Fruit fly (Drosophila melanogaster) whole organism, embryonic: ENCODE measurements around the gene Arp8.

ENCODE experiments used
- Awh ChIP-seq: fragments of 200-800 bp; sonication (Bioruptor generic); IDR thresholded peaks from 2 replicates; pipeline ENCODE4, ENCODE4 v1.3.6; 2022; ENCODE audit warnings: missing biosample characterization, missing genetic modification characterization
- CG1024 ChIP-seq: fragments of 200-800 bp; sonication (Bioruptor generic); IDR thresholded peaks from 2 replicates; pipeline ENCODE4 v1.3.6; 2022; ENCODE audit warnings: missing biosample characterization, missing genetic modification characterization
- CG10274 ChIP-seq: fragments of 200-800 bp; sonication (Bioruptor generic); optimal IDR thresholded peaks from 3 replicates; lab custom pipeline; 2017; ENCODE audit warnings: missing biosample characterization, mild to moderate bottlenecking, missing genetic modification characterization
- CG11247 ChIP-seq: fragments of 200-800 bp; sonication (Bioruptor generic); IDR thresholded peaks from 2 replicates; pipeline ENCODE4 v1.3.6; 2022; ENCODE audit warnings: missing biosample characterization, missing genetic modification characterization
- CG11560 ChIP-seq: fragments of 200-800 bp; sonication (Bioruptor generic); IDR thresholded peaks from 3 replicates; pipeline ENCODE4 v1.3.6; 2022; ENCODE audit warnings: missing biosample characterization, missing genetic modification characterization
- CG14667 ChIP-seq: fragments of 200-800 bp; sonication (Bioruptor generic); IDR thresholded peaks from 2 replicates; pipeline ENCODE4 v1.3.6; 2022; ENCODE audit warnings: missing biosample characterization, missing genetic modification characterization
- CG14860 ChIP-seq: fragments of 200-800 bp; sonication (Bioruptor generic); IDR thresholded peaks from 3 replicates; pipeline ENCODE4 v1.3.6; 2022; ENCODE audit warnings: missing biosample characterization, missing genetic modification characterization; ENCODE audit not compliant: partially characterized antibody
- CG14965 ChIP-seq: fragments of 200-800 bp; sonication (Bioruptor generic); optimal IDR thresholded peaks from 2 replicates; lab custom pipeline; 2016; ENCODE audit warnings: missing biosample characterization, missing genetic modification characterization, borderline replicate concordance
- CG17568 ChIP-seq: fragments of 200-800 bp; sonication (Bioruptor generic); optimal IDR thresholded peaks from 2 replicates; lab custom pipeline; 2018; ENCODE audit warnings: missing biosample characterization, mild to moderate bottlenecking, missing genetic modification characterization, moderate library complexity
- CG18764 ChIP-seq: fragments of 200-800 bp; sonication (Bioruptor generic); optimal IDR thresholded peaks from 3 replicates; lab custom pipeline; 2016; ENCODE audit warnings: missing biosample characterization, missing genetic modification characterization
- CG2712 ChIP-seq: fragments of 200-800 bp; optimal IDR thresholded peaks from 3 replicates; lab custom pipeline; 2019; ENCODE audit warnings: missing biosample characterization, mild to moderate bottlenecking, missing genetic modification characterization, moderate library complexity
- CG32772 ChIP-seq: fragments of 200-800 bp; sonication (Bioruptor generic); IDR thresholded peaks from 2 replicates; pipeline ENCODE4 v1.3.6; 2022; ENCODE audit warnings: missing biosample characterization, missing genetic modification characterization
- CG3281 ChIP-seq: fragments of 200-800 bp; sonication (Bioruptor generic); optimal IDR thresholded peaks from 3 replicates; lab custom pipeline; 2017; ENCODE audit warnings: missing biosample characterization, mild to moderate bottlenecking, missing genetic modification characterization
- CG34224 ChIP-seq: fragments of 200-800 bp; sonication (Bioruptor generic); IDR thresholded peaks from 3 replicates; pipeline ENCODE4 v1.3.6; 2022; ENCODE audit warnings: missing biosample characterization, missing genetic modification characterization; ENCODE audit not compliant: partially characterized antibody
- CG4282 ChIP-seq: fragments of 200-800 bp; sonication (Bioruptor generic); optimal IDR thresholded peaks from 2 replicates; lab custom pipeline; 2016; ENCODE audit warnings: missing biosample characterization, missing genetic modification characterization
- CG6254 ChIP-seq: fragments of 200-800 bp; sonication (Bioruptor generic); optimal IDR thresholded peaks from 3 replicates; lab custom pipeline; 2017; ENCODE audit warnings: mild to moderate bottlenecking, missing biosample characterization, missing genetic modification reagents, missing genetic modification characterization
- CG7372 ChIP-seq: fragments of 200-800 bp; sonication (Bioruptor generic); IDR thresholded peaks from 2 replicates; pipeline ENCODE4 v1.3.6; 2022; ENCODE audit warnings: missing biosample characterization, missing genetic modification characterization
- CG8290 ChIP-seq, 3 experiments: fragments of 200-800 bp; sonication (Bioruptor generic); optimal IDR thresholded peaks; 2 replicates each; lab custom pipeline; 2016 to 2019; ENCODE audit warnings: missing biosample characterization in 3 of 3, missing genetic modification characterization in 3 of 3, mild to moderate bottlenecking in 2 of 3, moderate library complexity in 1 of 3
- CG8478 ChIP-seq: fragments of >200 bp; optimal IDR thresholded peaks from 2 replicates; lab custom pipeline; 2018
- D19B ChIP-seq: fragments of 200-800 bp; sonication (Bioruptor generic); optimal IDR thresholded peaks from 2 replicates; lab custom pipeline; 2017; ENCODE audit warnings: missing biosample characterization, mild to moderate bottlenecking, missing genetic modification characterization
- Dip2 ChIP-seq: fragments of 200-800 bp; sonication (Bioruptor generic); IDR thresholded peaks from 2 replicates; pipeline ENCODE4 v1.3.6; 2022; ENCODE audit warnings: missing biosample characterization, missing genetic modification characterization
- Ets65A ChIP-seq: fragments of 200-800 bp; sonication (Bioruptor generic); peaks from one replicate; lab custom pipeline; 2016; ENCODE audit warnings: missing biosample characterization, missing genetic modification characterization
- Fer3 ChIP-seq: fragments of 200-800 bp; sonication (Bioruptor generic); optimal IDR thresholded peaks from 2 replicates; lab custom pipeline; 2018; ENCODE audit warnings: missing biosample characterization, mild to moderate bottlenecking, missing genetic modification characterization, moderate library complexity
- H15 ChIP-seq: fragments of 200-800 bp; sonication (Bioruptor generic); IDR thresholded peaks from 3 replicates; pipeline ENCODE4 v1.3.6; 2022; ENCODE audit warnings: missing biosample characterization, missing genetic modification characterization
- H2.0 ChIP-seq: fragments of 200-800 bp; sonication (Bioruptor generic); IDR thresholded peaks from 2 replicates; pipeline ENCODE4 v1.3.6; 2022; ENCODE audit warnings: missing biosample characterization, missing genetic modification characterization
- Hr3 ChIP-seq: fragments of 200-800 bp; sonication (Bioruptor generic); optimal IDR thresholded peaks from 3 replicates; lab custom pipeline; 2016; ENCODE audit warnings: missing biosample characterization, missing genetic modification characterization
- MBD-R2 ChIP-seq: fragments of 200-800 bp; sonication (Bioruptor generic); IDR thresholded peaks from 2 replicates; pipeline ENCODE4 v1.3.6; 2022; ENCODE audit warnings: missing biosample characterization, missing genetic modification characterization
- Med ChIP-seq: fragments of 200-800 bp; sonication (Bioruptor generic); peaks from one replicate; lab custom pipeline; 2016; ENCODE audit warnings: missing biosample characterization, missing genetic modification characterization, mild to moderate bottlenecking, inconsistent platforms, moderate library complexity
- Myb ChIP-seq: fragments of 200-800 bp; sonication (Bioruptor generic); optimal IDR thresholded peaks from 2 replicates; lab custom pipeline; 2016; ENCODE audit warnings: missing biosample characterization, missing genetic modification characterization
- NC2α ChIP-seq: fragments of 200-800 bp; sonication (Bioruptor generic); optimal IDR thresholded peaks from 2 replicates; lab custom pipeline; 2016; ENCODE audit warnings: missing biosample characterization, missing genetic modification characterization
- Nf-YC ChIP-seq: fragments of 200-800 bp; optimal IDR thresholded peaks from 3 replicates; lab custom pipeline; 2019; ENCODE audit warnings: missing biosample characterization, mild to moderate bottlenecking, missing genetic modification characterization, moderate library complexity
- Ravus ChIP-seq: fragments of 200-800 bp; sonication (Bioruptor generic); IDR thresholded peaks from 2 replicates; pipeline ENCODE4 v1.3.6; 2022; ENCODE audit warnings: missing biosample characterization, missing genetic modification characterization
- Rfx ChIP-seq: fragments of 200-800 bp; sonication (Bioruptor generic); IDR thresholded peaks from 2 replicates; pipeline ENCODE4 v1.3.6; 2022; ENCODE audit warnings: missing biosample characterization, missing genetic modification characterization
- Rx ChIP-seq: fragments of 200-800 bp; sonication (Bioruptor generic); IDR thresholded peaks from 2 replicates; pipeline ENCODE4 v1.3.6; 2022; ENCODE audit warnings: missing biosample characterization, missing genetic modification characterization
- Sry-β ChIP-seq: fragments of 200-800 bp; sonication (Bioruptor generic); optimal IDR thresholded peaks from 2 replicates; lab custom pipeline; 2018; ENCODE audit warnings: missing biosample characterization, mild to moderate bottlenecking, missing genetic modification characterization, moderate library complexity
- Ssrp ChIP-seq: fragments of 200-800 bp; sonication (Bioruptor generic); optimal IDR thresholded peaks from 2 replicates; lab custom pipeline; 2018; ENCODE audit warnings: missing biosample characterization, mild to moderate bottlenecking, missing genetic modification characterization, moderate library complexity
- ac ChIP-seq: fragments of 200-800 bp; sonication (Bioruptor generic); optimal IDR thresholded peaks from 3 replicates; lab custom pipeline; 2017; ENCODE audit warnings: missing biosample characterization, mild to moderate bottlenecking, missing genetic modification characterization
- exex ChIP-seq: fragments of 200-800 bp; sonication (Bioruptor generic); optimal IDR thresholded peaks from 4 replicates; lab custom pipeline; 2018; ENCODE audit warnings: missing biosample characterization, mild to moderate bottlenecking, missing genetic modification characterization, moderate library complexity
- hth ChIP-seq: fragments of >200 bp; optimal IDR thresholded peaks from 2 replicates; lab custom pipeline; 2017; ENCODE audit warnings: inconsistent platforms
- ind ChIP-seq: fragments of 200-800 bp; sonication (Bioruptor generic); optimal IDR thresholded peaks from 3 replicates; lab custom pipeline; 2016; ENCODE audit warnings: missing biosample characterization, missing genetic modification characterization
- oc ChIP-seq: fragments of 200-800 bp; sonication (Bioruptor generic); optimal IDR thresholded peaks from 2 replicates; lab custom pipeline; 2018; ENCODE audit warnings: missing biosample characterization, mild to moderate bottlenecking, missing genetic modification characterization, moderate library complexity
- pzg ChIP-seq: fragments of 200-800 bp; sonication (Bioruptor generic); optimal IDR thresholded peaks from 3 replicates; lab custom pipeline; 2018; ENCODE audit warnings: missing biosample characterization, mild to moderate bottlenecking, missing genetic modification characterization, moderate library complexity
- repo ChIP-seq: fragments of 200-800 bp; sonication (Bioruptor generic); optimal IDR thresholded peaks from 2 replicates; lab custom pipeline; 2016; ENCODE audit warnings: missing biosample characterization, missing genetic modification characterization
- sens-2 ChIP-seq: fragments of 200-800 bp; sonication (Bioruptor generic); IDR thresholded peaks from 2 replicates; pipeline ENCODE4 v1.3.6; 2022; ENCODE audit warnings: missing biosample characterization, missing genetic modification characterization
- sima ChIP-seq: fragments of 200-800 bp; sonication (Bioruptor generic); optimal IDR thresholded peaks from 2 replicates; lab custom pipeline; 2016; ENCODE audit warnings: missing biosample characterization, missing genetic modification characterization
- sna ChIP-seq: fragments of 200-800 bp; sonication (Bioruptor generic); IDR thresholded peaks from 2 replicates; pipeline ENCODE4 v1.3.6; 2022; ENCODE audit warnings: missing biosample characterization, missing genetic modification characterization; ENCODE audit not compliant: partially characterized antibody
- tna ChIP-seq: fragments of 200-800 bp; sonication (Bioruptor generic); IDR thresholded peaks from 2 replicates; pipeline ENCODE4 v1.3.6; 2022; ENCODE audit warnings: missing biosample characterization, missing genetic modification characterization; ENCODE audit not compliant: partially characterized antibody
- ttk ChIP-seq: fragments of 200-800 bp; sonication (Bioruptor generic); IDR thresholded peaks from 2 replicates; pipeline ENCODE4 v2.1.2; 2022; ENCODE audit warnings: missing biosample characterization, missing genetic modification characterization
- tup ChIP-seq: fragments of 200-800 bp; sonication (Bioruptor generic); optimal IDR thresholded peaks from 2 replicates; lab custom pipeline; 2016; ENCODE audit warnings: missing biosample characterization, mild to moderate bottlenecking, missing genetic modification characterization, moderate library complexity
- zf30C ChIP-seq: fragments of 200-800 bp; sonication (Bioruptor generic); optimal IDR thresholded peaks from 3 replicates; lab custom pipeline; 2018; ENCODE audit warnings: missing biosample characterization, mild to moderate bottlenecking, missing genetic modification characterization

Arp8 gene

DNA sequence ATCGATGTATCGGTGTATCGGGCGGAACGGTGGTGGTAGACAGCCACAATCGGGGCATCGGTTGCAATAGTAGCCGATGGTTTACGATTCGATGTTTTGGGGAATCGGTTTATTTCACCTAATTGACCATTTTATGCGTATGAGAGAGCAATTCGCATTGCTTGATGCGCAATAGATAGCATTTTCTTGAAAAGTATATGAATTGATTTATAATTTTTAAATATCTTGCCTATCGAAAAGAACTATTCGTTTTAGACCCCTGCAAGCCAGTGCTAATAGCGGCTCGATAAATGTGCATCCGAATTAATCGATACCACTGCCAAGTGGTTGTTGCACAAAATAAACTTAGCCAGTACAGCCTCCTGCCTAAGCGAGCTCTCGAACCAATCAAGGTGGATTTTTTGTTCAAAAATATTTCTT, 26.6 kb upstream of the Arp8 start, which contains the start of gene mnb (continued):
- TF ChIP-seq CG14860 (GFP tag; lab: Robert Waterston, UW) (peak; percentile 99), sima (no peak), CG14667 (GFP tag; lab: Robert Waterston, UW) (no peak), CG1024 (no peak), Ssrp (tag; lab: Kevin White, UChicago) (no peak), CG6254 (GFP tag; lab: Kevin White, UChicago) (no peak), CG8290 (GFP tag; optimal IDR thresholded peaks at IDR 0.05; lab: Kevin White, UChicago) (peak; percentile 10), CG8290 (tag; optimal IDR thresholded peaks at IDR 0.05; lab: Kevin White, UChicago) (peak in 1 of 2 experiments; percentile 5), Sry-β (GFP tag; lab: Kevin White, UChicago) (no peak), H2.0 (GFP tag; lab: Robert Waterston, UW) (no peak), Fer3 (tag; lab: Kevin White, UChicago) (no peak), tna (GFP tag; lab: Robert Waterston, UW) (peak; percentile 98), CG2712 (tag; lab: Kevin White, UChicago) (no peak), ac (no peak), ind (GFP tag; lab: Kevin White, UChicago) (peak; percentile 21), CG10274 (GFP tag; lab: Kevin White, UChicago) (no peak), exex (tag; lab: Kevin White, UChicago) (no peak), D19B (no peak), zf30C (GFP tag; lab: Kevin White, UChicago) (no peak), repo (GFP tag; lab: Kevin White, UChicago) (no peak), CG11560 (tag; lab: Robert Waterston, UW) (peak; percentile 96), Dip2 (GFP tag; lab: Robert Waterston, UW) (no peak)

- no peak for TF ChIP-seq Rfx
- no peak for TF ChIP-seq CG14965 (GFP tag; lab: Kevin White, UChicago)
- TF ChIP-seq H15 (GFP tag; lab: Robert Waterston, UW), result no peak
- no peak for TF ChIP-seq Ravus (GFP tag; lab: Robert Waterston, UW)
- no peak for TF ChIP-seq hth (lab: Kevin White, UChicago)
- no peak for TF ChIP-seq Rx (GFP tag; lab: Robert Waterston, UW)
- peak; percentile 5 for TF ChIP-seq oc (tag; lab: Kevin White, UChicago)
- TF ChIP-seq CG7372 (GFP tag; lab: Robert Waterston, UW), result no peak
- TF ChIP-seq CG4282, result no peak
- TF ChIP-seq sens-2 (GFP tag; lab: Robert Waterston, UW), result no peak
- no peak for TF ChIP-seq Hr3 (GFP tag; lab: Kevin White, UChicago)
- TF ChIP-seq CG34224 (GFP tag; lab: Robert Waterston, UW), result no peak
- TF ChIP-seq Nf-YC (tag; lab: Kevin White, UChicago), result peak; percentile 15
- TF ChIP-seq CG18764 (GFP tag; lab: Kevin White, UChicago), result no peak
- TF ChIP-seq NC2α (GFP tag; lab: Kevin White, UChicago), result no peak
- no peak for TF ChIP-seq Myb (GFP tag; lab: Kevin White, UChicago)
- no peak for TF ChIP-seq CG8478 (lab: Kevin White, UChicago)
- TF ChIP-seq Ets65A (GFP tag; lab: Kevin White, UChicago), result no peak
- no peak for TF ChIP-seq CG17568 (GFP tag; lab: Kevin White, UChicago)
- TF ChIP-seq CG3281 (GFP tag; lab: Kevin White, UChicago), result no peak
- TF ChIP-seq tup, result no peak
- TF ChIP-seq sna (GFP tag; lab: Robert Waterston, UW), result no peak
- no peak for TF ChIP-seq CG11247 (GFP tag; lab: Robert Waterston, UW)
- no peak for TF ChIP-seq pzg (GFP tag; lab: Kevin White, UChicago)
- TF ChIP-seq MBD-R2 (GFP tag; lab: Robert Waterston, UW), result peak; percentile 22; the same call in 1 of the 2 replicates
- 0 out of 2 replicates have a peak, but pooled peaks have one; percentile 36 for TF ChIP-seq CG32772
- TF ChIP-seq Med, result peak; percentile 78
- no peak for TF ChIP-seq ttk (GFP tag; lab: Robert Waterston, UW)
- TF ChIP-seq Awh, result no peak
Measured at dm6 chrX:17886449-17887207, 26.0 kb upstream of the Arp8 start.
